Worm (Caenorhabditis elegans): ENCODE results near the gene F46B6.12.

DNA sequence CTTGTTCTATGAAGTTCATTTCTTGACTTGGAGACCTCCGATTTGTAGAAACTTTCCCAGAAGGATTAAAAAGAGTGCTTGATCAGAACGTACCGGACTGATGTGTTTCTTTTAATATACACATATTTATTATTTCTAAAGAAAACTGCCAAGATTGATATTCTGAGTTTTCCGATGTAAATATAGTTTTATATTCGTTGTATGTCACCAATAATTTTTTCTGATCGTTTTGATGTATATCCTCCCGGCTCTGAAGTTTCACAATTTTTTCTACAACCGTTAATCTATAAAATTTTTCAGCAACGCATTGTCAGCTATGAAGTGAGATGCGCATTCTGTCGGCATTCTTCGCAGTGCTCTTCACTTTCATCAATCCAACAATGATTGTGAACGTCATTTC lies 20.9 kb upstream of the F46B6.12 start, which contains the start of gene F46B6.9:
- no peak for TF ChIP-seq nhr-25 (tag; optimal IDR thresholded peaks at IDR 0.05; ENCODE audit: borderline replicate concordance, insufficient read depth)
- no peak for TF ChIP-seq zip-2 (tag; optimal IDR thresholded peaks at IDR 0.05)
- no peak for TF ChIP-seq ces-1 (GFP tag; optimal IDR thresholded peaks at IDR 0.05)
- TF ChIP-seq fkh-10 (GFP tag; optimal IDR thresholded peaks at IDR 0.05): no peak
- no peak for TF ChIP-seq egl-27 (tag; optimal IDR thresholded peaks at IDR 0.05)
- no peak for TF ChIP-seq nhr-28 (tag; optimal IDR thresholded peaks at IDR 0.05)
- TF ChIP-seq pha-4 (GFP tag; IDR thresholded peaks at IDR 0.05): no peak
- no peak for TF ChIP-seq pha-4 (tag; optimal IDR thresholded peaks at IDR 0.05)
- no peak for TF ChIP-seq zag-1 (tag; optimal IDR thresholded peaks at IDR 0.05)
- TF ChIP-seq nhr-237 (tag; optimal IDR thresholded peaks at IDR 0.05): no peak
- TF ChIP-seq fos-1 (tag; optimal IDR thresholded peaks at IDR 0.05): no peak
- TF ChIP-seq nhr-48 (tag; optimal IDR thresholded peaks at IDR 0.05): no peak
- TF ChIP-seq nhr-77 (tag; optimal IDR thresholded peaks at IDR 0.05): no peak
- TF ChIP-seq zip-11 (GFP tag; IDR thresholded peaks at IDR 0.05): no peak
